Worm (Caenorhabditis elegans) whole organism, L4 larva: ENCODE data around the gene F58A6.1.

ENCODE experiments used
- F26F4.8 ChIP-seq: fragments of 200-800 bp; sonication (Bioruptor generic); conservative IDR thresholded peaks from 2 replicates; pipeline ENCODE4 v1.3.6; 2022; ENCODE audit warnings: missing genetic modification characterization, missing compliant biosample characterization
- F44E2.7 ChIP-seq: fragments of 200-800 bp; sonication (Bioruptor generic); IDR thresholded peaks from 2 replicates; pipeline ENCODE4 v2.1.2; 2022; ENCODE audit warnings: missing genetic modification characterization, missing compliant biosample characterization
- R02D3.7 ChIP-seq: fragments of 150-350 bp; sonication (generic microtip); optimal IDR thresholded peaks from 3 replicates; lab custom pipeline; 2014; ENCODE audit warnings: missing biosample characterization, missing genetic modification characterization
- Y48G9A.11 ChIP-seq: fragments of 200-800 bp; sonication (Bioruptor generic); IDR thresholded peaks from 2 replicates; pipeline ENCODE4 v1.3.6; 2022; ENCODE audit warnings: missing genetic modification reagents, missing genetic modification characterization, missing compliant biosample characterization
- Y5F2A.4 ChIP-seq: fragments of 200-800 bp; sonication (Bioruptor generic); optimal IDR thresholded peaks from 2 replicates; lab custom pipeline; 2018; ENCODE audit warnings: mild to moderate bottlenecking, missing genetic modification characterization, missing compliant biosample characterization
- ZK546.5 ChIP-seq, 2 experiments: sonication (generic microtip); optimal IDR thresholded peaks; 2 replicates each; lab custom pipeline; 2017; ENCODE audit warnings: missing biosample characterization in 2 of 2, missing genetic modification characterization in 2 of 2
- aha-1 ChIP-seq: fragments of 150-350 bp; peaks from one replicate; lab custom pipeline; 2014; ENCODE audit warnings: missing biosample characterization, missing genetic modification characterization
- aly-2 ChIP-seq: sonication (generic microtip); optimal IDR thresholded peaks from 2 replicates; lab custom pipeline; 2018; ENCODE audit warnings: missing biosample characterization, missing genetic modification characterization
- ama-1 ChIP-seq: fragments of 150-350 bp; optimal IDR thresholded peaks from 2 replicates; lab custom pipeline; 2014; ENCODE audit warnings: inconsistent platforms, mixed read lengths
- arid-1 ChIP-seq: fragments of 200-800 bp; sonication (Bioruptor generic); conservative IDR thresholded peaks from 2 replicates; pipeline ENCODE4 v1.3.6; 2022; ENCODE audit warnings: missing genetic modification reagents, missing genetic modification characterization, missing compliant biosample characterization
- attf-4 ChIP-seq: sonication (generic microtip); optimal IDR thresholded peaks from 3 replicates; lab custom pipeline; 2017; ENCODE audit warnings: missing biosample characterization, missing genetic modification characterization
- ceh-20 ChIP-seq: fragments of 200-800 bp; sonication (Bioruptor generic); IDR thresholded peaks from 2 replicates; pipeline ENCODE4 v1.3.6; 2022; ENCODE audit warnings: missing genetic modification reagents, missing genetic modification characterization, missing compliant biosample characterization
- ceh-28 ChIP-seq: fragments of 150-350 bp; optimal IDR thresholded peaks from 2 replicates; lab custom pipeline; 2014; ENCODE audit warnings: missing biosample characterization, missing genetic modification reagents, missing genetic modification characterization
- ceh-62 ChIP-seq: sonication (generic microtip); optimal IDR thresholded peaks from 2 replicates; lab custom pipeline; 2017; ENCODE audit warnings: missing biosample characterization, missing genetic modification characterization
- cey-2 ChIP-seq: sonication (generic microtip); optimal IDR thresholded peaks from 3 replicates; lab custom pipeline; 2017; ENCODE audit warnings: missing genetic modification characterization, mild to moderate bottlenecking, missing compliant biosample characterization, antibody characterized with exemption, borderline replicate concordance; ENCODE audit not compliant: insufficient read depth
- daf-12 ChIP-seq: fragments of 150-350 bp; optimal IDR thresholded peaks from 2 replicates; lab custom pipeline; 2014; ENCODE audit warnings: missing biosample characterization, missing genetic modification reagents, missing genetic modification characterization
- daf-16 ChIP-seq, 3 experiments: sonication (generic microtip); optimal IDR thresholded peaks; 2 replicates each; lab custom pipeline; 2016 to 2017; ENCODE audit warnings: missing genetic modification characterization in 3 of 3, missing genetic modification reagents in 3 of 3, mild to moderate bottlenecking in 2 of 3, missing compliant biosample characterization in 2 of 3, missing biosample characterization in 1 of 3, moderate library complexity in 1 of 3
- daf-8 ChIP-seq: fragments of 200-800 bp; sonication (Bioruptor generic); IDR thresholded peaks from 2 replicates; pipeline ENCODE4 v1.3.6; 2022; ENCODE audit warnings: missing genetic modification characterization, missing compliant biosample characterization
- dmd-6 ChIP-seq: fragments of 200-800 bp; sonication (Bioruptor generic); IDR thresholded peaks from 2 replicates; pipeline ENCODE4 v1.3.6; 2022; ENCODE audit warnings: missing genetic modification reagents, missing genetic modification characterization, missing compliant biosample characterization
- dmd-9 ChIP-seq: fragments of 200-800 bp; sonication (Bioruptor generic); IDR thresholded peaks from 2 replicates; pipeline ENCODE4 v1.3.6; 2022; ENCODE audit warnings: missing genetic modification reagents, missing genetic modification characterization, missing compliant biosample characterization
- dve-1 ChIP-seq: sonication (generic microtip); optimal IDR thresholded peaks from 2 replicates; lab custom pipeline; 2017; ENCODE audit warnings: antibody characterized with exemption, mild to moderate bottlenecking, missing genetic modification characterization, missing compliant biosample characterization; ENCODE audit not compliant: insufficient read depth
- egl-43 ChIP-seq: fragments of 200-800 bp; sonication (Bioruptor generic); IDR thresholded peaks from 2 replicates; pipeline ENCODE4 v1.3.6; 2022; ENCODE audit warnings: missing genetic modification reagents, missing genetic modification characterization, missing compliant biosample characterization
- hif-1 ChIP-seq, 2 experiments: sonication (generic microtip); optimal IDR thresholded peaks; 2 replicates each; lab custom pipeline; 2016 to 2017; ENCODE audit warnings: missing compliant biosample characterization in 2 of 2, missing genetic modification characterization in 2 of 2, missing genetic modification reagents in 2 of 2, missing genotype in 2 of 2, mild to moderate bottlenecking in 1 of 2
- hlh-11 ChIP-seq: fragments of 200-800 bp; sonication (Bioruptor generic); optimal IDR thresholded peaks from 2 replicates; lab custom pipeline; 2018; ENCODE audit warnings: mild to moderate bottlenecking, missing genetic modification characterization, missing compliant biosample characterization
- hlh-30 ChIP-seq: sonication (generic microtip); optimal IDR thresholded peaks from 2 replicates; lab custom pipeline; 2017; ENCODE audit warnings: antibody characterized with exemption, mild to moderate bottlenecking, missing genetic modification characterization, missing compliant biosample characterization; ENCODE audit not compliant: insufficient read depth
- hmg-1.1 ChIP-seq: fragments of 200-800 bp; sonication (Bioruptor generic); IDR thresholded peaks from 2 replicates; pipeline ENCODE4 v1.3.6; 2022; ENCODE audit warnings: missing genetic modification reagents, missing genetic modification characterization, missing compliant biosample characterization
- lim-7 ChIP-seq: fragments of 200-800 bp; sonication (Bioruptor generic); IDR thresholded peaks from 2 replicates; pipeline ENCODE4 v1.3.6; 2022; ENCODE audit warnings: missing genetic modification characterization, missing compliant biosample characterization
- lin-1 ChIP-seq: fragments of 200-800 bp; sonication (Bioruptor generic); IDR thresholded peaks from 2 replicates; pipeline ENCODE4 v1.3.6; 2022; ENCODE audit warnings: missing genetic modification reagents, missing genetic modification characterization, missing compliant biosample characterization
- lin-38 ChIP-seq: fragments of 200-800 bp; sonication (Bioruptor generic); IDR thresholded peaks from 2 replicates; pipeline ENCODE4 v1.3.6; 2022; ENCODE audit warnings: missing genetic modification reagents, missing genetic modification characterization, missing compliant biosample characterization
- lin-39 ChIP-seq: fragments of 150-350 bp; optimal IDR thresholded peaks from 2 replicates; lab custom pipeline; 2014; ENCODE audit warnings: missing biosample characterization, missing genetic modification reagents, missing genetic modification characterization
- madf-5 ChIP-seq, 2 experiments: fragments of 200-800 bp; sonication (Bioruptor generic); IDR thresholded peaks; 2 replicates each; pipeline ENCODE4 v1.3.6; 2022; ENCODE audit warnings: missing compliant biosample characterization in 2 of 2, missing genetic modification characterization in 2 of 2
- madf-9 ChIP-seq: fragments of 200-800 bp; sonication (Bioruptor generic); conservative IDR thresholded peaks from 2 replicates; pipeline ENCODE4 v1.3.6; 2022; ENCODE audit warnings: missing genetic modification reagents, missing genetic modification characterization, missing compliant biosample characterization
- mep-1 ChIP-seq: fragments of 150-350 bp; sonication (generic microtip); optimal IDR thresholded peaks from 3 replicates; lab custom pipeline; 2014; ENCODE audit warnings: missing biosample characterization, missing genetic modification characterization
- mes-2 ChIP-seq: sonication (generic microtip); optimal IDR thresholded peaks from 2 replicates; lab custom pipeline; 2016; ENCODE audit warnings: missing genotype, mild to moderate bottlenecking, missing genetic modification characterization, missing compliant biosample characterization; ENCODE audit not compliant: poor library complexity, severe bottlenecking
- mxl-2 ChIP-seq: fragments of 200-800 bp; sonication (Bioruptor generic); conservative IDR thresholded peaks from 2 replicates; pipeline ENCODE4 v1.3.6; 2022; ENCODE audit warnings: missing genetic modification reagents, missing genetic modification characterization, missing compliant biosample characterization
- nhr-10 ChIP-seq: fragments of 150-350 bp; optimal IDR thresholded peaks from 2 replicates; lab custom pipeline; 2014; ENCODE audit warnings: missing biosample characterization, missing genetic modification characterization
- nhr-11 ChIP-seq: fragments of 150-350 bp; optimal IDR thresholded peaks from 2 replicates; lab custom pipeline; 2014; ENCODE audit warnings: missing biosample characterization, missing genetic modification characterization
- nhr-111 ChIP-seq: fragments of 200-800 bp; sonication (Bioruptor generic); optimal IDR thresholded peaks from 2 replicates; lab custom pipeline; 2018; ENCODE audit warnings: mild to moderate bottlenecking, missing genetic modification characterization, missing compliant biosample characterization
- nhr-237 ChIP-seq: sonication (generic microtip); optimal IDR thresholded peaks from 2 replicates; lab custom pipeline; 2017; ENCODE audit warnings: missing biosample characterization, missing genetic modification characterization
- nhr-25 ChIP-seq: sonication (generic microtip); optimal IDR thresholded peaks from 2 replicates; lab custom pipeline; 2017; ENCODE audit warnings: missing genetic modification characterization, mild to moderate bottlenecking, missing compliant biosample characterization, antibody characterized with exemption, moderate library complexity, borderline replicate concordance; ENCODE audit not compliant: insufficient read depth
- nhr-42 ChIP-seq: fragments of 200-800 bp; sonication (Bioruptor generic); IDR thresholded peaks from 2 replicates; pipeline ENCODE4 v1.3.6; 2022; ENCODE audit warnings: missing genetic modification characterization, missing compliant biosample characterization
- nhr-6 ChIP-seq: fragments of 150-350 bp; optimal IDR thresholded peaks from 2 replicates; lab custom pipeline; 2014; ENCODE audit warnings: missing biosample characterization, missing genetic modification characterization
- sdz-12 ChIP-seq: fragments of 200-800 bp; sonication (Bioruptor generic); optimal IDR thresholded peaks from 2 replicates; lab custom pipeline; 2018; ENCODE audit warnings: mild to moderate bottlenecking, missing genetic modification characterization, missing compliant biosample characterization
- skn-1 ChIP-seq: fragments of 150-350 bp; optimal IDR thresholded peaks from 2 replicates; lab custom pipeline; 2014; ENCODE audit warnings: missing biosample characterization, missing genetic modification characterization
- snpc-1.2 ChIP-seq: fragments of 200-800 bp; sonication (Bioruptor generic); IDR thresholded peaks from 2 replicates; pipeline ENCODE4 v1.3.6; 2022; ENCODE audit warnings: missing genetic modification reagents, missing genetic modification characterization, missing compliant biosample characterization
- snpc-4 ChIP-seq: fragments of 150-350 bp; optimal IDR thresholded peaks from 2 replicates; lab custom pipeline; 2014; ENCODE audit warnings: missing biosample characterization, missing genetic modification characterization
- spr-3 ChIP-seq: fragments of 200-800 bp; sonication (Bioruptor generic); optimal IDR thresholded peaks from 2 replicates; lab custom pipeline; 2018; ENCODE audit warnings: mild to moderate bottlenecking, missing genetic modification characterization, missing compliant biosample characterization
- zfp-2 ChIP-seq: sonication (generic microtip); optimal IDR thresholded peaks from 2 replicates; lab custom pipeline; 2016; ENCODE audit warnings: mild to moderate bottlenecking, missing genetic modification characterization, missing compliant biosample characterization
- zip-2 ChIP-seq: fragments of 150-350 bp; optimal IDR thresholded peaks from 2 replicates; lab custom pipeline; 2014; ENCODE audit warnings: missing biosample characterization, missing genetic modification characterization
- ztf-11 ChIP-seq: fragments of 150-350 bp; optimal IDR thresholded peaks from 2 replicates; lab custom pipeline; 2014; ENCODE audit warnings: missing biosample characterization, missing genetic modification characterization
- ztf-7 ChIP-seq: fragments of 150-350 bp; optimal IDR thresholded peaks from 2 replicates; lab custom pipeline; 2014; ENCODE audit warnings: missing biosample characterization, missing genetic modification characterization

The F58A6.1 gene

DNA sequence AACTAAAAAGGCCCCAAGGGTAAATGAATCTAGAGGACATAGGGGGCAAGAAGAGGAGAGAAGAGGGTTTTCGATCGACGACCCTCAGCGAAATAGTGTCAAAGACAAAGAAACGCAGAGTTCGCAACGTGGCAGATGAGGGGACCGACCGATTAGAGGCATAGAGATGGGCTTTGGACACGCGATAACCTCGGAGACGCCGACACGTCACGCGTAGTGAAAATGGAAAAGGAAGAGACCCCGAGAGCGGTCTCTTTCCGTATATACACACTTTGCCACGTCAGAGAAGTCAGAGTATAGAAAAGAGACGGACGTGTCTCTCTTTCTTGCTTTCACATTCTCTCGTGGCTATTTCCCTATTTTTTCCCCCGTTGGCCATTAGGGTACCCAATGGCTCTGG, 38.8 kb downstream of the F58A6.1 start (continued):
- TF ChIP-seq egl-43 (GFP tag; lab: Robert Waterston, UW) (peak; percentile 78), snpc-1.2 (GFP tag; lab: Robert Waterston, UW) (no peak), nhr-25 (tag; lab: Kevin White, UChicago) (peak; percentile 70), Y48G9A.11 (GFP tag; lab: Robert Waterston, UW) (no peak), daf-16 (GFP tag; optimal IDR thresholded peaks at IDR 0.05; lab: Kevin White, UChicago) (no peak), daf-16 (tag; optimal IDR thresholded peaks at IDR 0.05; lab: Kevin White, UChicago) (peak; percentile 1), zfp-2 (tag; lab: Kevin White, UChicago) (peak; percentile 19), ceh-62 (tag; lab: Kevin White, UChicago) (no peak), hlh-11 (tag; lab: Kevin White, UChicago) (peak; percentile 85), mep-1 (tag; lab: Kevin White, UChicago) (peak; percentile 78), nhr-111 (GFP tag; lab: Kevin White, UChicago) (no peak), arid-1 (no peak), mes-2 (tag; lab: Kevin White, UChicago) (peak; percentile 56), nhr-10 (tag; lab: Kevin White, UChicago) (no peak), mxl-2 (GFP tag; lab: Robert Waterston, UW) (no peak), dmd-6 (GFP tag; lab: Robert Waterston, UW) (peak; percentile 64), cey-2 (tag; lab: Kevin White, UChicago) (no peak), madf-9 (GFP tag; lab: Robert Waterston, UW) (no peak), hmg-1.1 (peak; percentile 85), ceh-28 (tag; lab: Kevin White, UChicago) (no peak), nhr-237 (tag; lab: Kevin White, UChicago) (no peak), Y5F2A.4 (GFP tag; lab: Kevin White, UChicago) (no peak), R02D3.7 (tag; lab: Kevin White, UChicago) (no peak), lin-39 (tag; lab: Kevin White, UChicago) (no peak), nhr-11 (tag; lab: Kevin White, UChicago) (peak; percentile 75), lim-7 (GFP tag; lab: Robert Waterston, UW) (no peak), lin-1 (GFP tag; lab: Robert Waterston, UW) (no peak), ceh-20 (peak; percentile 67; the same call in 1 of the 2 replicates), nhr-42 (GFP tag; lab: Robert Waterston, UW) (no peak), daf-12 (tag; lab: Kevin White, UChicago) (no peak), daf-8 (GFP tag; lab: Robert Waterston, UW) (no peak), dve-1 (tag; lab: Kevin White, UChicago) (peak; percentile 56), F44E2.7 (no peak), snpc-4 (tag; lab: Kevin White, UChicago) (no peak), attf-4 (tag; lab: Kevin White, UChicago) (no peak), ztf-7 (tag; lab: Kevin White, UChicago) (no peak), aha-1 (tag; lab: Kevin White, UChicago) (peak; percentile 98), ztf-11 (tag; lab: Kevin White, UChicago) (no peak), spr-3 (no peak), dmd-9 (GFP tag; lab: Robert Waterston, UW) (no peak), nhr-6 (tag; lab: Kevin White, UChicago) (no peak), hif-1 (tag; optimal IDR thresholded peaks at IDR 0.05; lab: Kevin White, UChicago) (peak in 1 of 2 experiments; percentile 58), sdz-12 (GFP tag; lab: Kevin White, UChicago) (no peak), madf-5 (GFP tag; IDR thresholded peaks at IDR 0.05; lab: Robert Waterston, UW) (no peak), lin-38 (GFP tag; lab: Robert Waterston, UW) (peak; percentile 48), ama-1 (lab: Kevin White, UChicago) (no peak), skn-1 (tag; lab: Kevin White, UChicago) (no peak), aly-2 (tag; lab: Kevin White, UChicago) (no peak), F26F4.8 (GFP tag; lab: Robert Waterston, UW) (no peak), zip-2 (tag; lab: Kevin White, UChicago) (no peak), hlh-30 (peak; percentile 94), ZK546.5 (tag; optimal IDR thresholded peaks at IDR 0.05; lab: Kevin White, UChicago) (no peak)
